Worm (Caenorhabditis elegans) whole organism, L1 larva: Measurements from ENCODE around the gene rdy-2.

Source experiments
- aly-2 ChIP-seq: fragments of 150-350 bp; optimal IDR thresholded peaks from 2 replicates; lab custom pipeline; 2014; ENCODE audit warnings: missing biosample characterization, missing genetic modification characterization
- ceh-90 ChIP-seq: sonication (generic microtip); optimal IDR thresholded peaks from 2 replicates; lab custom pipeline; 2016; ENCODE audit warnings: missing genetic modification characterization, missing compliant biosample characterization
- hpl-2 ChIP-seq: fragments of 150-350 bp; optimal IDR thresholded peaks from 2 replicates; lab custom pipeline; 2014; ENCODE audit warnings: missing biosample characterization, missing genetic modification reagents, missing genetic modification characterization
- lin-13 ChIP-seq: fragments of 150-350 bp; optimal IDR thresholded peaks from 2 replicates; lab custom pipeline; 2014; ENCODE audit warnings: missing biosample characterization, missing genetic modification reagents, missing genetic modification characterization
- lin-15B ChIP-seq: fragments of 150-350 bp; sonication (generic microtip); optimal IDR thresholded peaks from 3 replicates; lab custom pipeline; 2014; ENCODE audit warnings: missing biosample characterization, missing genetic modification characterization
- mdl-1 ChIP-seq, 2 experiments: fragments of 150-350 bp; optimal IDR thresholded peaks; 2 replicates each; lab custom pipeline; 2014 to 2017; ENCODE audit warnings: missing biosample characterization in 2 of 2, missing genetic modification characterization in 2 of 2, inconsistent platforms in 1 of 2
- nhr-11 ChIP-seq: fragments of 150-350 bp; optimal IDR thresholded peaks from 2 replicates; lab custom pipeline; 2014; ENCODE audit warnings: missing biosample characterization, missing genetic modification characterization
- nhr-237 ChIP-seq: fragments of 150-350 bp; optimal IDR thresholded peaks from 2 replicates; lab custom pipeline; 2014; ENCODE audit warnings: missing biosample characterization, missing genetic modification characterization
- nhr-47 ChIP-seq: sonication (generic microtip); optimal IDR thresholded peaks from 2 replicates; lab custom pipeline; 2016; ENCODE audit warnings: mild to moderate bottlenecking, missing genetic modification characterization, moderate library complexity, missing compliant biosample characterization
- nhr-76 ChIP-seq: sonication (generic microtip); optimal IDR thresholded peaks from 2 replicates; lab custom pipeline; 2017; ENCODE audit warnings: missing biosample characterization, missing genetic modification characterization
- nhr-77 ChIP-seq: fragments of 150-350 bp; optimal IDR thresholded peaks from 2 replicates; lab custom pipeline; 2014; ENCODE audit warnings: missing biosample characterization, missing genetic modification characterization
- nhr-84 ChIP-seq: sonication (generic microtip); optimal IDR thresholded peaks from 2 replicates; lab custom pipeline; 2017; ENCODE audit warnings: missing biosample characterization, missing genetic modification characterization
- skn-1 ChIP-seq: fragments of 150-350 bp; optimal IDR thresholded peaks from 2 replicates; lab custom pipeline; 2014; ENCODE audit warnings: missing biosample characterization, missing genetic modification characterization

- TF ChIP-seq nhr-237 (tag; lab: Kevin White, UChicago): no peak
- TF ChIP-seq skn-1 (tag; lab: Kevin White, UChicago): no peak
- no peak for TF ChIP-seq lin-15B (tag; lab: Kevin White, UChicago)
- no peak for TF ChIP-seq nhr-11 (tag; lab: Kevin White, UChicago)
- no peak for TF ChIP-seq hpl-2 (GFP tag; lab: Kevin White, UChicago)
- TF ChIP-seq mdl-1 (tag; optimal IDR thresholded peaks at IDR 0.05; lab: Kevin White, UChicago): no peak
- no peak for TF ChIP-seq nhr-76 (tag; lab: Kevin White, UChicago)
- TF ChIP-seq ceh-90: no peak
- no peak for TF ChIP-seq lin-13 (GFP tag; lab: Kevin White, UChicago)
- no peak for TF ChIP-seq nhr-47
- no peak for TF ChIP-seq nhr-77 (tag; lab: Kevin White, UChicago)
- no peak for TF ChIP-seq aly-2 (tag; lab: Kevin White, UChicago)
- TF ChIP-seq nhr-84: no peak
Measured at ce11 chrV:13598370-13598769, 2.4 kb downstream of the rdy-2 start.
